Worm (Caenorhabditis elegans): ENCODE results near the gene Y54G2A.28.

Y54G2A.28 gene

ce11 chrIV:3050054-3050990 lies 38.1 kb upstream of the Y54G2A.28 start, which contains the start of gene eel-1 (continued):
- TF ChIP-seq hmg-20 (GFP tag; IDR thresholded peaks at IDR 0.05): peak; percentile 94
- TF ChIP-seq ZK185.1 (tag; optimal IDR thresholded peaks at IDR 0.05; ENCODE audit: poor library complexity, severe bottlenecking): peak; percentile 94
- peak; percentile 88 for TF ChIP-seq ccch-3 (GFP tag; optimal IDR thresholded peaks at IDR 0.05)
- peak; percentile 91 for TF ChIP-seq zfh-2 (GFP tag; conservative IDR thresholded peaks at IDR 0.05)
- peak; percentile 98 for TF ChIP-seq ekl-4 (GFP tag; IDR thresholded peaks at IDR 0.05)
- peak; percentile 75 for TF ChIP-seq die-1 (tag; optimal IDR thresholded peaks at IDR 0.05)
- TF ChIP-seq D2030.7 (GFP tag; IDR thresholded peaks at IDR 0.05): peak; percentile 99
- TF ChIP-seq hmg-1.2 (GFP tag; IDR thresholded peaks at IDR 0.05): peak; percentile 90
- peak; percentile 99 for TF ChIP-seq ztf-28 (GFP tag; IDR thresholded peaks at IDR 0.05)
- peak; percentile 87 for TF ChIP-seq ztf-18 (tag; optimal IDR thresholded peaks at IDR 0.05)
- peak; percentile 95 for TF ChIP-seq aptf-2 (GFP tag; conservative IDR thresholded peaks at IDR 0.05)
- peak; percentile 95 for TF ChIP-seq akir-1 (GFP tag; optimal IDR thresholded peaks at IDR 0.05)
- peak; percentile 98 for TF ChIP-seq C17E4.6 (GFP tag; IDR thresholded peaks at IDR 0.05)
- TF ChIP-seq gei-17 (GFP tag; optimal IDR thresholded peaks at IDR 0.05): peak; percentile 69
- TF ChIP-seq Y67H2A.10 (GFP tag; conservative IDR thresholded peaks at IDR 0.05): peak; percentile 96
- peak; percentile 98 for TF ChIP-seq madf-6 (GFP tag; IDR thresholded peaks at IDR 0.05)
- TF ChIP-seq F23B12.7 (tag; optimal IDR thresholded peaks at IDR 0.05; ENCODE audit: insufficient read depth): peak; percentile 58
- peak; percentile 94 for TF ChIP-seq bed-1 (GFP tag; IDR thresholded peaks at IDR 0.05)
- peak; percentile 99 for TF ChIP-seq K11D2.4 (GFP tag; IDR thresholded peaks at IDR 0.05)
- TF ChIP-seq egl-18 (GFP tag; IDR thresholded peaks at IDR 0.05): peak; percentile 96

DNA sequence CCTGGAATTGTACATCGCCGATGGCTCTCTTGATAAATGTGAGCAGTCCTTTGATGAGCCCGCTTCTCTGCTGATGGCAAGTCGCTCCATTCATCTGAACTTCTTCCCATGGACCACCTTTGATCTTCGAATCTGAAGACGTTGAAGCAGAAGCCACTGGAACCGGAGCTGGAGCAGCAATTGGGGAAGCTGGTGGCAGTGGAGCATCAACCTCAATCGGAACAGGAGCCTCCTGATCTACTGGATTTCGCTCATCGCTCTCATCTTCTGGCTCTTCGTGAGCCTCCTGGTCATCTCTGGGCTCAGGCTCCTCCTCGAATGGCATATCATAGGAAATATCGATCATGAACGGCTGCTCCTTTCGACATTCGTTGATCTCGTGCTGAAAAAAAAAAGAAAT lies 34.7 kb upstream of the Y54G2A.28 start:
- TF ChIP-seq zfh-2 (GFP tag; conservative IDR thresholded peaks at IDR 0.05) (peak; percentile 56), efl-1 (GFP tag; optimal IDR thresholded peaks at IDR 0.05) (no peak), hmg-1.2 (GFP tag; IDR thresholded peaks at IDR 0.05) (no peak), repo-1 (tag; optimal IDR thresholded peaks at IDR 0.05) (peak; percentile 20)

DNA sequence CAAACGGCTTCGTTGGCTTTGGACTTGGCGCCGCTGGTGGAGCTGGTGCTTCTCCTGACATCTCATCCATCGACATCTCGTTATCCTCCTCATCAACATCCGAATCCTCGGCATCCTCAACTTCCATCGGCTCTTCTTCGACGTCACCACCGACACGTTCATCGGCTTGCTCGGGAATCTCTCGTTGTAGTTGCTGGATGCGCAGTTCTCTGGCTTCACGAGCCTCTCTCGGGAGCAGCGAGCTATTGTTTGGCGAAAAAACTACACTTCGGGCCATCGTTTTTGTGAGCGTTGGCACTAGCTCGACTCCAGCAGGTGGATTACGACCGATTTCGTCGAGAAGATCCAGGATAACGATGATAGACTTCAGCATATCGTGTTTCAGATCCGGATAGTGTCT lies 33.8 kb upstream of the Y54G2A.28 start:
- no peak for TF ChIP-seq mes-4 (tag; optimal IDR thresholded peaks at IDR 0.05)
- no peak for TF ChIP-seq rcor-1 (GFP tag; IDR thresholded peaks at IDR 0.05)
- TF ChIP-seq ceh-40 (GFP tag; IDR thresholded peaks at IDR 0.05): no peak
- peak; percentile 20 for TF ChIP-seq repo-1 (tag; optimal IDR thresholded peaks at IDR 0.05)
- TF ChIP-seq B0336.3 (GFP tag; IDR thresholded peaks at IDR 0.05): no peak
- no peak for TF ChIP-seq snpc-1.3 (tag; optimal IDR thresholded peaks at IDR 0.05; ENCODE audit: insufficient read depth)
- peak; percentile 66; the same call in 1 of the 2 replicates for TF ChIP-seq zfh-2 (GFP tag; conservative IDR thresholded peaks at IDR 0.05)
- no peak for TF ChIP-seq madf-3 (GFP tag; IDR thresholded peaks at IDR 0.05)
- TF ChIP-seq attf-6 (GFP tag; IDR thresholded peaks at IDR 0.05): 0 out of 2 replicates have a peak, but pooled peaks have one; percentile 24
- TF ChIP-seq egrh-3 (GFP tag; IDR thresholded peaks at IDR 0.05): 0 out of 2 replicates have a peak, but pooled peaks have one; percentile 11
- TF ChIP-seq hrde-1 (tag; optimal IDR thresholded peaks at IDR 0.05; ENCODE audit: borderline replicate concordance): no peak
- no peak for TF ChIP-seq rpc-1 (optimal IDR thresholded peaks at IDR 0.05)
- no peak for TF ChIP-seq rpc-1 (tag; optimal IDR thresholded peaks at IDR 0.05)
- TF ChIP-seq dpl-1 (GFP tag; optimal IDR thresholded peaks at IDR 0.05): no peak
- TF ChIP-seq Y79H2A.3 (GFP tag; conservative IDR thresholded peaks at IDR 0.05): no peak
